Fruit fly (Drosophila melanogaster): ENCODE measurements around the gene Glut1.

Glut1 gene

dm6 chr3L:908508-909162 lies 5.2 kb upstream of the Glut1 start, which contains the start of gene nerfin-1 (continued):
- TF ChIP-seq CG11902 (GFP tag; optimal IDR thresholded peaks at IDR 0.05) (no peak), topi (GFP tag; optimal IDR thresholded peaks at IDR 0.05) (peak; percentile 4), CG8119 (GFP tag; IDR thresholded peaks at IDR 0.05) (no peak), CG7368 (GFP tag; optimal IDR thresholded peaks at IDR 0.05) (no peak), CG3032 (tag; optimal IDR thresholded peaks at IDR 0.05) (no peak), spab (GFP tag; optimal IDR thresholded peaks at IDR 0.05) (peak; percentile 0), CG6808 (GFP tag; optimal IDR thresholded peaks at IDR 0.05) (no peak), CG11294 (GFP tag; IDR thresholded peaks at IDR 0.05) (no peak), dac (GFP tag; optimal IDR thresholded peaks at IDR 0.05) (no peak), Sox15 (GFP tag; optimal IDR thresholded peaks at IDR 0.05) (peak; percentile 17), CG15336 (GFP tag; IDR thresholded peaks at IDR 0.05) (no peak), Ets96B (tag; optimal IDR thresholded peaks at IDR 0.05) (no peak), CG10631 (GFP tag; optimal IDR thresholded peaks at IDR 0.05) (no peak), Lpt (GFP tag; optimal IDR thresholded peaks at IDR 0.05) (no peak), CG10669 (GFP tag; optimal IDR thresholded peaks at IDR 0.05) (peak; percentile 4), ss (GFP tag; optimal IDR thresholded peaks at IDR 0.05) (no peak), CG32006 (GFP tag; optimal IDR thresholded peaks at IDR 0.05) (peak; percentile 2)

dm6 chr3L:912406-913369 lies 1.2 kb upstream of the Glut1 start:
- TF ChIP-seq Eip75B (GFP tag; optimal IDR thresholded peaks at IDR 0.05) (no peak), CG6163 (GFP tag; IDR thresholded peaks at IDR 0.05) (no peak), Gug (GFP tag; IDR thresholded peaks at IDR 0.05) (no peak), spab (GFP tag; optimal IDR thresholded peaks at IDR 0.05) (no peak), CG15336 (GFP tag; IDR thresholded peaks at IDR 0.05) (no peak), fd59A (GFP tag; optimal IDR thresholded peaks at IDR 0.05) (no peak), CG3919 (GFP tag; optimal IDR thresholded peaks at IDR 0.05) (no peak)

- TF ChIP-seq vri (GFP tag; optimal IDR thresholded peaks at IDR 0.05) (no peak), CG11294 (GFP tag; IDR thresholded peaks at IDR 0.05) (no peak), Met (GFP tag; optimal IDR thresholded peaks at IDR 0.05) (no peak), esn (GFP tag; optimal IDR thresholded peaks at IDR 0.05) (no peak), Eip75B (GFP tag; optimal IDR thresholded peaks at IDR 0.05) (no peak), acj6 (GFP tag; optimal IDR thresholded peaks at IDR 0.05) (no peak), Ets21C (GFP tag; optimal IDR thresholded peaks at IDR 0.05) (no peak), salr (GFP tag; optimal IDR thresholded peaks at IDR 0.05) (no peak), fd85E (GFP tag; optimal IDR thresholded peaks at IDR 0.05) (no peak), svp (GFP tag) (no peak), achi (GFP tag; optimal IDR thresholded peaks at IDR 0.05) (no peak), lz (GFP tag; optimal IDR thresholded peaks at IDR 0.05) (no peak), pdm3 (GFP tag; optimal IDR thresholded peaks at IDR 0.05) (no peak), CG3032 (tag; optimal IDR thresholded peaks at IDR 0.05) (no peak), CG10669 (GFP tag; optimal IDR thresholded peaks at IDR 0.05) (no peak), Sox15 (GFP tag; optimal IDR thresholded peaks at IDR 0.05) (no peak), Eip78C (GFP tag) (no peak), CG4318 (GFP tag; optimal IDR thresholded peaks at IDR 0.05) (no peak), CG31627 (GFP tag; optimal IDR thresholded peaks at IDR 0.05) (no peak)
These were observed 978 bp downstream of the Glut1 start for dm6 chr3L:914852-915251.

Measured in whole organism, prepupa.